Worm (Caenorhabditis elegans) whole organism, L1 larva: ENCODE data around the gene F22H10.2.

ENCODE experiments used
- ceh-90 ChIP-seq: sonication (generic microtip); optimal IDR thresholded peaks from 2 replicates; lab custom pipeline; 2016; ENCODE audit warnings: missing genetic modification characterization, missing compliant biosample characterization
- grh-1 ChIP-seq: fragments of 200-800 bp; sonication (Bioruptor generic); IDR thresholded peaks from 2 replicates; pipeline ENCODE4 v1.3.6; 2022; ENCODE audit warnings: missing genetic modification reagents, missing genetic modification characterization, missing compliant biosample characterization
- jun-1 ChIP-seq: fragments of 150-350 bp; optimal IDR thresholded peaks from 2 replicates; lab custom pipeline; 2014; ENCODE audit warnings: missing biosample characterization, missing genetic modification reagents, missing genetic modification characterization
- mab-9 ChIP-seq: fragments of 200-800 bp; sonication (Bioruptor generic); IDR thresholded peaks from 2 replicates; pipeline ENCODE4 v1.3.6; 2022; ENCODE audit warnings: missing genetic modification reagents, missing genetic modification characterization, missing compliant biosample characterization
- unc-62 ChIP-seq: fragments of 150-350 bp; optimal IDR thresholded peaks from 2 replicates; lab custom pipeline; 2014; ENCODE audit warnings: missing biosample characterization, missing genetic modification reagents, missing genetic modification characterization

ce11 chrX:16687377-16687776, 8.0 kb downstream of the F22H10.2 start:
- no peak for TF ChIP-seq ceh-90 (tag; lab: Kevin White, UChicago)
- TF ChIP-seq mab-9 (GFP tag; lab: Robert Waterston, UW), result no peak
- TF ChIP-seq grh-1 (GFP tag; lab: Robert Waterston, UW), result no peak
- TF ChIP-seq unc-62 (GFP tag; lab: Kevin White, UChicago), result no peak
- TF ChIP-seq jun-1 (tag; lab: Kevin White, UChicago), result no peak
